Worm (Caenorhabditis elegans) whole organism, young adult: ENCODE data around the gene ssu-1.

Experiments used
- ama-1 ChIP-seq, 3 experiments: fragments of 150-350 bp in 1 of 3; sonication (generic microtip) in 2 of 3; optimal IDR thresholded peaks; 2 replicates each; lab custom pipeline; 2014 to 2018; ENCODE audit warnings: missing biosample characterization in 2 of 3, missing genetic modification characterization in 2 of 3, missing genetic modification reagents in 2 of 3
- attf-5 ChIP-seq: fragments of 200-800 bp; sonication (Bioruptor generic); optimal IDR thresholded peaks from 2 replicates; lab custom pipeline; 2018; ENCODE audit warnings: mild to moderate bottlenecking, missing genetic modification characterization, missing compliant biosample characterization
- attf-6 ChIP-seq: fragments of 200-800 bp; sonication (Bioruptor generic); IDR thresholded peaks from 2 replicates; pipeline ENCODE4 v1.3.6; 2022; ENCODE audit warnings: missing genetic modification reagents, missing genetic modification characterization, missing compliant biosample characterization
- ceh-40 ChIP-seq: fragments of 200-800 bp; sonication (Bioruptor generic); IDR thresholded peaks from 2 replicates; pipeline ENCODE4 v1.3.6; 2022; ENCODE audit warnings: missing genetic modification characterization, missing compliant biosample characterization
- lag-1 ChIP-seq: fragments of 200-800 bp; sonication (Bioruptor generic); IDR thresholded peaks from 2 replicates; pipeline ENCODE4 v1.3.6; 2022; ENCODE audit warnings: missing genetic modification reagents, missing genetic modification characterization, missing compliant biosample characterization
- madf-3 ChIP-seq: fragments of 200-800 bp; sonication (Bioruptor generic); IDR thresholded peaks from 2 replicates; pipeline ENCODE4 v1.3.6; 2022; ENCODE audit warnings: missing genetic modification reagents, missing genetic modification characterization, missing compliant biosample characterization
- madf-6 ChIP-seq: fragments of 200-800 bp; sonication (Bioruptor generic); IDR thresholded peaks from 2 replicates; pipeline ENCODE4 v1.3.6; 2022; ENCODE audit warnings: missing genetic modification reagents, missing genetic modification characterization, missing compliant biosample characterization
- nhr-27 ChIP-seq: fragments of 200-800 bp; sonication (Bioruptor generic); optimal IDR thresholded peaks from 2 replicates; lab custom pipeline; 2018; ENCODE audit warnings: mild to moderate bottlenecking, missing genetic modification characterization, moderate library complexity, missing compliant biosample characterization
- unc-130 ChIP-seq: sonication (generic microtip); optimal IDR thresholded peaks from 2 replicates; lab custom pipeline; 2016; ENCODE audit warnings: missing genetic modification reagents, missing genetic modification characterization, missing compliant biosample characterization
- ztf-3 ChIP-seq: fragments of 200-800 bp; sonication (Bioruptor generic); optimal IDR thresholded peaks from 2 replicates; lab custom pipeline; 2018; ENCODE audit warnings: mild to moderate bottlenecking, missing genetic modification characterization, missing compliant biosample characterization

DNA sequence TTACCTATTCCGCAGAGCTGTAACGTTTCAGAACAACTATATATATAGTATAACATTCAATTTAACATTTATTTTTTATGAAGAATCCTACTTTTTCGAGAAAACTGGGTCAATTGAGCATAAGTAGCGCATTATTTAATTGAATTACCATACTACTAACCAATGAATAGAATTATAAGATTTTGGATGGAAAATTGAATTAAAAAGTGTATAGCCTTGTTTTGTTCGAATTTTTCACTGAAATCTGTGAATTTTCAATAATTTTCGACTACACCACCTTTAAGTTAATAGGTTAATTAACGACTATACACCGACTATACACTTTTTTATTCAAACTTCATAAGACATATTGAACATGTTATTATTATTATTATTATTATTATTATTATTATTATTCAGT, 39.1 kb downstream of the ssu-1 start:
- no peak for TF ChIP-seq madf-6 (GFP tag; lab: Robert Waterston, UW)
- TF ChIP-seq unc-130 (GFP tag; lab: Kevin White, UChicago), result no peak
- no peak for TF ChIP-seq nhr-27 (tag; lab: Kevin White, UChicago)
- no peak for TF ChIP-seq lag-1 (GFP tag; lab: Robert Waterston, UW)
- no peak for TF ChIP-seq ama-1 (optimal IDR thresholded peaks at IDR 0.05; lab: Kevin White, UChicago)
- TF ChIP-seq ama-1 (GFP tag; optimal IDR thresholded peaks at IDR 0.05; lab: Kevin White, UChicago), result no peak
- no peak for TF ChIP-seq madf-3 (GFP tag; lab: Robert Waterston, UW)
- TF ChIP-seq ceh-40 (GFP tag; lab: Robert Waterston, UW), result no peak
- no peak for TF ChIP-seq attf-6
- TF ChIP-seq ztf-3 (GFP tag; lab: Kevin White, UChicago), result no peak
- TF ChIP-seq attf-5 (GFP tag; lab: Kevin White, UChicago), result no peak
